Worm (Caenorhabditis elegans): Measurements from ENCODE around the gene cgt-2.
A peak's percentile ranks its signal among the peaks of the same experiment; 100 is the strongest.

cgt-2 gene

DNA sequence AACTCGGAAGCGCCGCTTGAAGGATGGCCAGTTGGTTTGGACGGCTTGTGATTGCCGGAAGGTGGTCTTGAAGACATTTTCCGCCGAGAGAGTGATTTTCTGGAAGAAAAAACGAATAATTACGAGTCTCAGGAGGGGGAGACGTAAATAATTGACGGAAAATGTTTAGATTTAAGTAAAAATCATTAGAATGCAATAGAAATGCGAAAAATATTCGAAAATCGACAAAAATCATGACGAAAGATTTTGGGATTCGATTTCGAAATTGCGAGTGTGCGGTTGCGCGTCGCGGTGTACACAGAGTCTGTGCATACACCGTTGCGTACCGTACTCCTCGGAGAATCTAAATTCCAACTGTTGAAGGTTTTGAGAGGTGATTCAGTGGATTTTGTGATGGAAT lies 16.6 kb downstream of the cgt-2 start, which contains the start of gene H11L12.1:
Gene H11L12.1, minus strand, starts transcription at position 101 of the 400 bp plus-strand sequence.
- TF ChIP-seq tra-1 (GFP tag; IDR thresholded peaks at IDR 0.05) = no peak
- TF ChIP-seq nhr-11 (tag; optimal IDR thresholded peaks at IDR 0.05) = no peak
- no peak for TF ChIP-seq lin-39 (tag; optimal IDR thresholded peaks at IDR 0.05)
- TF ChIP-seq nhr-102 (tag; optimal IDR thresholded peaks at IDR 0.05) = no peak
- no peak for TF ChIP-seq dpl-1 (GFP tag; optimal IDR thresholded peaks at IDR 0.05)

DNA sequence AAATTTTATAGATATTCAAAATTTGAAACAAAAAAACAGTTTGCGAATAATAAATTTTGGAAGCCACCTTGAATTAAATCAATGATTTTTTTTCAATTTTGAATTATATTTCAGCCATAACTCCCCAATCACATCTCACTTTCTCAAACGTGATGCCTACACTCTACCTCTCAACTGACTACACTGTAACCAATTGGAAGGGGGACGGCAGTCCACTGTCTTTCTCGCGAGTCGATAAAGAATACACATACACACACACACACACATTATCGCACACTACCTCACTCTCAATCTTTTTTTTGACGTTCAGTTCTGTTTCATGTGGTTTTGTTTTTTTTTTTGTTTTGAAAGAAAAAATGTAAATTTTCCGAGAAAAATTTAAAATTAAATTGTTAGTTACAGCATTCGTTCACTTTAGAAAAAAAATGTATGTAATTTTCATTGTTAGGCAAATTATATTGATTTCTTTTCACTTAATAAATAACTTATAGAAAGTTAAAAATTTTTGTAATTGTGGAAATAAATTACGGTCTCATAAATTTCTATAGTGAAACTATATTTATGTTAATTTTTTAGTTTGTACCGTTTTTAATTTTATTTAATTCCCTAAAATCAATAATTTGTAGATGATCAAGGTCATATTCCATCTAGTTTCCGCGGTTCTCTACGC lies 19.4 kb downstream of the cgt-2 start, which contains the start of gene cTel55X.1:
Gene cTel55X.1, plus strand, starts transcription at position 620 of the 670 bp plus-strand sequence.
- TF ChIP-seq F10B5.3 (tag; optimal IDR thresholded peaks at IDR 0.05) = no peak
- TF ChIP-seq daf-16 (GFP tag; optimal IDR thresholded peaks at IDR 0.05) = no peak
- peak; percentile 53 for TF ChIP-seq daf-16 (tag; optimal IDR thresholded peaks at IDR 0.05)
- no peak for TF ChIP-seq ceh-82 (tag; optimal IDR thresholded peaks at IDR 0.05)
- TF ChIP-seq pqm-1 (tag; optimal IDR thresholded peaks at IDR 0.05) = peak; percentile 71
- TF ChIP-seq dmd-6 (GFP tag; IDR thresholded peaks at IDR 0.05) = peak; percentile 68
- peak; percentile 77 for TF ChIP-seq nhr-28 (tag; optimal IDR thresholded peaks at IDR 0.05)
- TF ChIP-seq hlh-30 (tag; optimal IDR thresholded peaks at IDR 0.05; ENCODE audit: insufficient read depth) = peak; percentile 24
- no peak for TF ChIP-seq ztf-7 (tag; optimal IDR thresholded peaks at IDR 0.05)
- no peak for TF ChIP-seq jun-1 (tag; optimal IDR thresholded peaks at IDR 0.05)
- no peak for TF ChIP-seq nhr-102 (tag; optimal IDR thresholded peaks at IDR 0.05)
- peak; percentile 68 for TF ChIP-seq dve-1 (tag; optimal IDR thresholded peaks at IDR 0.05; ENCODE audit: insufficient read depth)
- TF ChIP-seq hlh-11 (tag; optimal IDR thresholded peaks at IDR 0.05) = peak; percentile 39
- peak; percentile 47 for TF ChIP-seq mes-2 (tag; optimal IDR thresholded peaks at IDR 0.05; ENCODE audit: poor library complexity, severe bottlenecking)
- peak; percentile 23 for TF ChIP-seq nhr-77 (tag; optimal IDR thresholded peaks at IDR 0.05)
- TF ChIP-seq mep-1 (tag; optimal IDR thresholded peaks at IDR 0.05) = peak; percentile 16
- peak; percentile 74 for TF ChIP-seq aha-1 (tag)
- peak in 1 of 2 experiments; percentile 35 for TF ChIP-seq mdl-1 (tag; optimal IDR thresholded peaks at IDR 0.05)
- no peak for TF ChIP-seq nhr-6 (tag; optimal IDR thresholded peaks at IDR 0.05)

All from whole organism, L4 larva.